Worm (Caenorhabditis elegans) whole organism, young adult: ENCODE data around the gene glt-5.

Source experiments
- B0019.2 ChIP-seq: fragments of 200-800 bp; sonication (Bioruptor generic); conservative IDR thresholded peaks from 2 replicates; pipeline ENCODE4 v1.3.6; 2022; ENCODE audit warnings: missing genetic modification reagents, missing genetic modification characterization, missing compliant biosample characterization
- F22D6.2 ChIP-seq: sonication (generic microtip); optimal IDR thresholded peaks from 2 replicates; lab custom pipeline; 2016; ENCODE audit warnings: mild to moderate bottlenecking, missing genetic modification characterization, missing compliant biosample characterization
- F23B12.7 ChIP-seq: sonication (generic microtip); optimal IDR thresholded peaks from 2 replicates; lab custom pipeline; 2017; ENCODE audit warnings: missing genetic modification characterization, mild to moderate bottlenecking, missing compliant biosample characterization, antibody characterized with exemption, moderate library complexity; ENCODE audit not compliant: insufficient read depth
- F37B4.10 ChIP-seq: fragments of 200-800 bp; sonication (Bioruptor generic); IDR thresholded peaks from 2 replicates; pipeline ENCODE4 v1.3.6; 2022; ENCODE audit warnings: missing genetic modification characterization, missing compliant biosample characterization
- F49E8.2 ChIP-seq: sonication (generic microtip); optimal IDR thresholded peaks from 3 replicates; lab custom pipeline; 2017; ENCODE audit warnings: missing genetic modification characterization, mild to moderate bottlenecking, missing compliant biosample characterization, antibody characterized with exemption, moderate library complexity; ENCODE audit not compliant: insufficient read depth
- F57A8.1 ChIP-seq: fragments of 200-800 bp; sonication (Bioruptor generic); optimal IDR thresholded peaks from 2 replicates; lab custom pipeline; 2018; ENCODE audit warnings: mild to moderate bottlenecking, missing genetic modification characterization, moderate library complexity, missing compliant biosample characterization
- F57C9.4 ChIP-seq: sonication (generic microtip); optimal IDR thresholded peaks from 2 replicates; lab custom pipeline; 2017; ENCODE audit warnings: mild to moderate bottlenecking, missing genetic modification characterization, missing compliant biosample characterization
- K12H6.12 ChIP-seq: fragments of 200-800 bp; sonication (Bioruptor generic); optimal IDR thresholded peaks from 2 replicates; lab custom pipeline; 2018; ENCODE audit warnings: mild to moderate bottlenecking, missing genetic modification characterization, missing compliant biosample characterization
- T26A5.8 ChIP-seq: sonication (generic microtip); optimal IDR thresholded peaks from 2 replicates; lab custom pipeline; 2016; ENCODE audit warnings: missing genetic modification characterization, missing compliant biosample characterization
- Y53G8AR.9 ChIP-seq: fragments of 200-800 bp; sonication (Bioruptor generic); conservative IDR thresholded peaks from 2 replicates; pipeline ENCODE4 v1.3.6; 2022; ENCODE audit warnings: missing genetic modification reagents, missing genetic modification characterization, missing compliant biosample characterization
- Y56A3A.18 ChIP-seq: fragments of 200-800 bp; sonication (Bioruptor generic); IDR thresholded peaks from 2 replicates; pipeline ENCODE4 v1.3.6; 2022; ENCODE audit warnings: missing genetic modification reagents, missing genetic modification characterization, missing compliant biosample characterization
- Y67H2A.10 ChIP-seq: fragments of 200-800 bp; sonication (Bioruptor generic); conservative IDR thresholded peaks from 2 replicates; pipeline ENCODE4 v1.3.6; 2022; ENCODE audit warnings: missing genetic modification reagents, missing genetic modification characterization, missing compliant biosample characterization
- akir-1 ChIP-seq: fragments of 200-800 bp; sonication (Bioruptor generic); optimal IDR thresholded peaks from 2 replicates; lab custom pipeline; 2018; ENCODE audit warnings: mild to moderate bottlenecking, missing genetic modification characterization, moderate library complexity, missing compliant biosample characterization
- aptf-2 ChIP-seq: fragments of 200-800 bp; sonication (Bioruptor generic); conservative IDR thresholded peaks from 2 replicates; pipeline ENCODE4 v1.3.6; 2022; ENCODE audit warnings: missing genetic modification reagents, missing genetic modification characterization, missing compliant biosample characterization
- aptf-3 ChIP-seq: fragments of 200-800 bp; sonication (Bioruptor generic); IDR thresholded peaks from 2 replicates; pipeline ENCODE4 v1.3.6; 2022; ENCODE audit warnings: missing genetic modification characterization, missing compliant biosample characterization
- attf-3 ChIP-seq: fragments of 200-800 bp; sonication (Bioruptor generic); conservative IDR thresholded peaks from 2 replicates; pipeline ENCODE4 v1.3.6; 2022; ENCODE audit warnings: missing genetic modification reagents, missing genetic modification characterization, missing compliant biosample characterization
- attf-6 ChIP-seq: fragments of 200-800 bp; sonication (Bioruptor generic); IDR thresholded peaks from 2 replicates; pipeline ENCODE4 v1.3.6; 2022; ENCODE audit warnings: missing genetic modification reagents, missing genetic modification characterization, missing compliant biosample characterization
- bed-1 ChIP-seq: fragments of 200-800 bp; sonication (Bioruptor generic); IDR thresholded peaks from 2 replicates; pipeline ENCODE4 v1.3.6; 2022; ENCODE audit warnings: missing genetic modification reagents, missing genetic modification characterization, missing compliant biosample characterization
- bed-2 ChIP-seq: fragments of 200-800 bp; sonication (Bioruptor generic); IDR thresholded peaks from 2 replicates; pipeline ENCODE4 v1.3.6; 2022; ENCODE audit warnings: missing genetic modification reagents, missing genetic modification characterization, missing compliant biosample characterization
- cebp-1 ChIP-seq, 2 experiments: fragments of 200-800 bp in 1 of 2; sonication (Bioruptor generic) in 1 of 2; sonication (generic microtip) in 1 of 2; IDR thresholded peaks in 1 of 2; optimal IDR thresholded peaks in 1 of 2; 2 replicates each; pipeline versions ENCODE4 v1.3.6 to Lab custom; 2017 to 2022; ENCODE audit warnings: missing compliant biosample characterization in 2 of 2, missing genetic modification characterization in 2 of 2, mild to moderate bottlenecking in 1 of 2, missing genetic modification reagents in 1 of 2, moderate library complexity in 1 of 2
- ceh-27 ChIP-seq: fragments of 200-800 bp; sonication (Bioruptor generic); optimal IDR thresholded peaks from 2 replicates; lab custom pipeline; 2018; ENCODE audit warnings: mild to moderate bottlenecking, missing genetic modification characterization, moderate library complexity, missing compliant biosample characterization
- ceh-40 ChIP-seq: fragments of 200-800 bp; sonication (Bioruptor generic); IDR thresholded peaks from 2 replicates; pipeline ENCODE4 v1.3.6; 2022; ENCODE audit warnings: missing genetic modification characterization, missing compliant biosample characterization
- ceh-91 ChIP-seq: fragments of 200-800 bp; sonication (Bioruptor generic); IDR thresholded peaks from 2 replicates; pipeline ENCODE4 v1.3.6; 2022; ENCODE audit warnings: missing genetic modification reagents, missing genetic modification characterization, missing compliant biosample characterization
- chd-7 ChIP-seq: sonication (generic microtip); optimal IDR thresholded peaks from 2 replicates; lab custom pipeline; 2016; ENCODE audit warnings: mild to moderate bottlenecking, missing genetic modification characterization, moderate library complexity, missing compliant biosample characterization
- dpl-1 ChIP-seq: fragments of 150-350 bp; optimal IDR thresholded peaks from 2 replicates; lab custom pipeline; 2014; ENCODE audit warnings: missing biosample characterization, missing genetic modification reagents, missing genetic modification characterization
- efl-1 ChIP-seq: fragments of 150-350 bp; optimal IDR thresholded peaks from 2 replicates; lab custom pipeline; 2014; ENCODE audit warnings: missing biosample characterization, missing genetic modification reagents, missing genetic modification characterization
- egl-44 ChIP-seq: fragments of 200-800 bp; sonication (Bioruptor generic); IDR thresholded peaks from 2 replicates; pipeline ENCODE4 v1.3.6; 2022; ENCODE audit warnings: missing genetic modification reagents, missing genetic modification characterization, missing compliant biosample characterization
- hlh-26 ChIP-seq: fragments of 200-800 bp; sonication (Bioruptor generic); conservative IDR thresholded peaks from 2 replicates; pipeline ENCODE4 v1.3.6; 2022; ENCODE audit warnings: missing genetic modification reagents, missing genetic modification characterization, missing compliant biosample characterization
- hrde-1 ChIP-seq: sonication (generic microtip); optimal IDR thresholded peaks from 2 replicates; lab custom pipeline; 2016; ENCODE audit warnings: missing genetic modification characterization, mild to moderate bottlenecking, missing compliant biosample characterization, moderate library complexity, missing genotype, missing genetic modification reagents, borderline replicate concordance
- let-607 ChIP-seq, 2 experiments: fragments of 200-800 bp in 1 of 2; sonication (Bioruptor generic) in 1 of 2; sonication (generic microtip) in 1 of 2; optimal IDR thresholded peaks; 2 replicates each; lab custom pipeline; 2016 to 2018; ENCODE audit warnings: mild to moderate bottlenecking in 2 of 2, missing compliant biosample characterization in 2 of 2, missing genetic modification characterization in 2 of 2, moderate library complexity in 2 of 2, missing genotype in 1 of 2
- lin-26 ChIP-seq: fragments of 200-800 bp; sonication (Bioruptor generic); IDR thresholded peaks from 2 replicates; pipeline ENCODE4 v1.3.6; 2022; ENCODE audit warnings: missing genetic modification reagents, missing genetic modification characterization, missing compliant biosample characterization
- lin-54 ChIP-seq: fragments of 200-800 bp; sonication (Bioruptor generic); optimal IDR thresholded peaks from 2 replicates; lab custom pipeline; 2018; ENCODE audit warnings: mild to moderate bottlenecking, missing genetic modification characterization, missing compliant biosample characterization
- madf-10 ChIP-seq: sonication (generic microtip); optimal IDR thresholded peaks from 2 replicates; lab custom pipeline; 2016; ENCODE audit warnings: mild to moderate bottlenecking, missing genetic modification characterization, missing compliant biosample characterization
- madf-3 ChIP-seq: fragments of 200-800 bp; sonication (Bioruptor generic); IDR thresholded peaks from 2 replicates; pipeline ENCODE4 v1.3.6; 2022; ENCODE audit warnings: missing genetic modification reagents, missing genetic modification characterization, missing compliant biosample characterization
- mel-28 ChIP-seq: sonication (generic microtip); optimal IDR thresholded peaks from 2 replicates; lab custom pipeline; 2016; ENCODE audit warnings: borderline replicate concordance, mild to moderate bottlenecking, missing genetic modification characterization, missing compliant biosample characterization
- nhr-27 ChIP-seq: fragments of 200-800 bp; sonication (Bioruptor generic); optimal IDR thresholded peaks from 2 replicates; lab custom pipeline; 2018; ENCODE audit warnings: mild to moderate bottlenecking, missing genetic modification characterization, moderate library complexity, missing compliant biosample characterization
- pbrm-1 ChIP-seq: fragments of 200-800 bp; sonication (Bioruptor generic); IDR thresholded peaks from 2 replicates; pipeline ENCODE4 v1.3.6; 2022; ENCODE audit warnings: missing genetic modification reagents, missing genetic modification characterization, missing compliant biosample characterization
- snpc-1.3 ChIP-seq: sonication (generic microtip); optimal IDR thresholded peaks from 2 replicates; lab custom pipeline; 2017; ENCODE audit warnings: missing genetic modification characterization, mild to moderate bottlenecking, missing compliant biosample characterization, antibody characterized with exemption, moderate library complexity, missing genotype, missing genetic modification reagents; ENCODE audit not compliant: insufficient read depth
- snpc-3.4 ChIP-seq: sonication (generic microtip); optimal IDR thresholded peaks from 2 replicates; lab custom pipeline; 2017; ENCODE audit warnings: missing genetic modification characterization, mild to moderate bottlenecking, missing compliant biosample characterization, antibody characterized with exemption, moderate library complexity, missing genotype, missing genetic modification reagents
- somi-1 ChIP-seq: fragments of 200-800 bp; sonication (Bioruptor generic); optimal IDR thresholded peaks from 2 replicates; lab custom pipeline; 2018; ENCODE audit warnings: mild to moderate bottlenecking, missing genetic modification characterization, missing compliant biosample characterization
- sptf-2 ChIP-seq: fragments of 200-800 bp; sonication (Bioruptor generic); optimal IDR thresholded peaks from 2 replicates; lab custom pipeline; 2018; ENCODE audit warnings: mild to moderate bottlenecking, missing genetic modification characterization, missing compliant biosample characterization
- tbx-9 ChIP-seq: sonication (generic microtip); optimal IDR thresholded peaks from 2 replicates; lab custom pipeline; 2016; ENCODE audit warnings: borderline replicate concordance, missing genetic modification characterization, inconsistent platforms, missing compliant biosample characterization
- zim-3 ChIP-seq: sonication (generic microtip); optimal IDR thresholded peaks from 2 replicates; lab custom pipeline; 2017; ENCODE audit warnings: mild to moderate bottlenecking, missing genetic modification characterization, moderate library complexity, missing compliant biosample characterization
- ztf-25 ChIP-seq: fragments of 200-800 bp; sonication (Bioruptor generic); IDR thresholded peaks from 2 replicates; pipeline ENCODE4 v1.3.6; 2022; ENCODE audit warnings: missing genetic modification reagents, missing genetic modification characterization, missing compliant biosample characterization
- ztf-26 ChIP-seq: sonication (generic microtip); optimal IDR thresholded peaks from 2 replicates; lab custom pipeline; 2017; ENCODE audit warnings: missing genetic modification characterization, missing compliant biosample characterization

glt-5 gene

ce11 chrII:9740552-9740951 lies 31.9 kb upstream of the glt-5 start (continued):
- TF ChIP-seq ceh-40 (GFP tag; lab: Robert Waterston, UW) (no peak), F23B12.7 (tag; lab: Kevin White, UChicago) (no peak), aptf-3 (GFP tag; lab: Robert Waterston, UW) (no peak), F57A8.1 (GFP tag; lab: Kevin White, UChicago) (no peak), Y53G8AR.9 (GFP tag; lab: Robert Waterston, UW) (0 out of 2 replicates have a peak, but pooled peaks have one; percentile 47), F22D6.2 (tag; lab: Kevin White, UChicago) (no peak), lin-26 (GFP tag; lab: Robert Waterston, UW) (no peak), ztf-26 (tag; lab: Kevin White, UChicago) (no peak), Y56A3A.18 (GFP tag; lab: Robert Waterston, UW) (0 out of 2 replicates have a peak, but pooled peaks have one; percentile 8), snpc-1.3 (tag; lab: Kevin White, UChicago) (no peak), attf-6 (GFP tag; lab: Robert Waterston, UW) (no peak), attf-3 (GFP tag; lab: Robert Waterston, UW) (no peak)

- TF ChIP-seq lin-54 (GFP tag; lab: Kevin White, UChicago) (no peak), B0019.2 (GFP tag; lab: Robert Waterston, UW) (no peak), somi-1 (GFP tag; lab: Kevin White, UChicago) (no peak), snpc-3.4 (tag; lab: Kevin White, UChicago) (peak; percentile 16), akir-1 (GFP tag; lab: Kevin White, UChicago) (no peak), aptf-2 (GFP tag; lab: Robert Waterston, UW) (no peak), let-607 (tag; optimal IDR thresholded peaks at IDR 0.05; lab: Kevin White, UChicago) (peak; percentile 85 to 91), dpl-1 (GFP tag; lab: Kevin White, UChicago) (no peak), ceh-27 (no peak), egl-44 (GFP tag; lab: Robert Waterston, UW) (no peak), efl-1 (no peak), cebp-1 (GFP tag; IDR thresholded peaks at IDR 0.05; lab: Robert Waterston, UW) (0 out of 2 replicates have a peak, but pooled peaks have one; percentile 24), cebp-1 (tag; optimal IDR thresholded peaks at IDR 0.05; lab: Kevin White, UChicago) (peak; percentile 69), K12H6.12 (tag; lab: Kevin White, UChicago) (no peak), madf-3 (GFP tag; lab: Robert Waterston, UW) (no peak), bed-2 (GFP tag; lab: Robert Waterston, UW) (no peak), Y67H2A.10 (GFP tag; lab: Robert Waterston, UW) (no peak), T26A5.8 (tag; lab: Kevin White, UChicago) (no peak), ztf-25 (GFP tag; lab: Robert Waterston, UW) (peak; percentile 43; the same call in 1 of the 2 replicates), tbx-9 (tag; lab: Kevin White, UChicago) (no peak), mel-28 (tag; lab: Kevin White, UChicago) (no peak), pbrm-1 (GFP tag; lab: Robert Waterston, UW) (peak; percentile 30; the same call in 1 of the 2 replicates), sptf-2 (GFP tag; lab: Kevin White, UChicago) (no peak), chd-7 (tag; lab: Kevin White, UChicago) (peak; percentile 67), nhr-27 (tag; lab: Kevin White, UChicago) (no peak), hrde-1 (tag; lab: Kevin White, UChicago) (no peak), zim-3 (tag; lab: Kevin White, UChicago) (peak; percentile 30), F49E8.2 (tag; lab: Kevin White, UChicago) (no peak), F57C9.4 (tag; lab: Kevin White, UChicago) (no peak), F22D6.2 (tag; lab: Kevin White, UChicago) (no peak), madf-10 (tag; lab: Kevin White, UChicago) (peak; percentile 12), F37B4.10 (GFP tag; lab: Robert Waterston, UW) (0 out of 2 replicates have a peak, but pooled peaks have one; percentile 30), Y53G8AR.9 (GFP tag; lab: Robert Waterston, UW) (no peak; the same call in 1 of the 2 replicates), hlh-26 (GFP tag; lab: Robert Waterston, UW) (no peak), ceh-91 (no peak), bed-1 (no peak)
Measured at ce11 chrII:9738820-9739219, 30.1 kb upstream of the glt-5 start.
